Fruit fly (Drosophila melanogaster): Measurements from ENCODE around the gene CG1958.
A peak's percentile ranks its signal among the peaks of the same experiment; 100 is the strongest.

The CG1958 gene

DNA sequence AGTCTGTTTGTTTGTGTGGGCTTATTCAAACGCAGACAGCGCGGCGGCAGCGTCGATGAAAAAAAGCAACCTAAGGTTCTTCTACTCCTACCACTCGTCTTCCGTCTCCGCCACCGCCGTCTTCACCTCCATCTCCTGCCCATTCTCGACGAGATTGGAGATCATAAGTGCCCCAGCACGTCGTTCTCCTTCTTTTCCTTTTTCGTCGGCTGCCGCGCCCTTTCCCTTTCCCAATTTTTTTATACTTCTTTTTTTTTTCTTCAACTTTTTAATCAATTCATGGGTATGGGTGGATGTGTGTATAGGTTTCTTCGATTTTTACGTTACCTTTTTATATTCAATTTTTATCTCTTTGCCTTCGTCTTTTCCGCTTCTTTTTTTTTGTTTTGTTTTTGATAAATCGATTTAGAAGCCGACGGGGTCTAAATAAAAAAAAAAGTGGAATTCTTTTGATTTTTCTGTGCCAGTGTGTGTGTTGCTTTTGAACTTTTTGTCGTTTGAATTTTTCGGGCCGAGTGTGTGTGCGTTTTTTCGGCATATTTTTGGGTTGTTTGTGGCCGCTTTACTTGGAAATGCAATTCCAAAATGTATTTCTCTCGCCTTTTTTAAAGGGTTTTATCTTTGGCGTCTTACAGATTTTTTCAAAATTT lies 38.2 kb downstream of the CG1958 start (continued):
- TF ChIP-seq CG2199 (GFP tag; IDR thresholded peaks at IDR 0.05) (0 out of 3 replicates have a peak, but pooled peaks have one; percentile 32), CG10543 (GFP tag; optimal IDR thresholded peaks at IDR 0.05) (peak; percentile 27), Usf (GFP tag; optimal IDR thresholded peaks at IDR 0.05) (no peak), CG15601 (tag; optimal IDR thresholded peaks at IDR 0.05) (no peak), CG12299 (tag; optimal IDR thresholded peaks at IDR 0.05) (no peak), org-1 (GFP tag; optimal IDR thresholded peaks at IDR 0.05) (no peak), Oaz (GFP tag; IDR thresholded peaks at IDR 0.05) (no peak), CG7928 (GFP tag; optimal IDR thresholded peaks at IDR 0.05) (no peak), Trl (optimal IDR thresholded peaks at IDR 0.05) (no peak), Trl (GFP tag; optimal IDR thresholded peaks at IDR 0.05) (no peak), bowl (GFP tag; IDR thresholded peaks at IDR 0.05) (no peak), nom (GFP tag; optimal IDR thresholded peaks at IDR 0.05) (peak; percentile 68), ash1 (GFP tag; optimal IDR thresholded peaks at IDR 0.05) (no peak), CG3847 (GFP tag; IDR thresholded peaks at IDR 0.05) (no peak), PHDP (tag; optimal IDR thresholded peaks at IDR 0.05) (no peak), HLH3B (GFP tag; IDR thresholded peaks at IDR 0.05) (no peak), Bteb2 (GFP tag; optimal IDR thresholded peaks at IDR 0.05) (no peak), twi (tag; optimal IDR thresholded peaks at IDR 0.05) (no peak), CG4730 (GFP tag; IDR thresholded peaks at IDR 0.05) (no peak), CG14860 (GFP tag; IDR thresholded peaks at IDR 0.05; ENCODE audit: partially characterized antibody) (no peak), CG17186 (GFP tag; optimal IDR thresholded peaks at IDR 0.05) (no peak), CG18599 (GFP tag; optimal IDR thresholded peaks at IDR 0.05) (no peak), aop (GFP tag; IDR thresholded peaks at IDR 0.05) (no peak), Lim3 (GFP tag; IDR thresholded peaks at IDR 0.05) (no peak), knrl (GFP tag; IDR thresholded peaks at IDR 0.05; ENCODE audit: partially characterized antibody) (no peak), CG2712 (tag; optimal IDR thresholded peaks at IDR 0.05) (no peak), CG15479 (GFP tag; optimal IDR thresholded peaks at IDR 0.05) (no peak), z (GFP tag; IDR thresholded peaks at IDR 0.05) (no peak), CG12942 (GFP tag; optimal IDR thresholded peaks at IDR 0.05) (no peak), her (GFP tag; optimal IDR thresholded peaks at IDR 0.05) (no peak), CG1832 (GFP tag; optimal IDR thresholded peaks at IDR 0.05) (no peak), CG4282 (GFP tag; optimal IDR thresholded peaks at IDR 0.05) (no peak), Hsf (GFP tag; optimal IDR thresholded peaks at IDR 0.05) (no peak), CG14441 (GFP tag; IDR thresholded peaks at IDR 0.05) (no peak), HLHmδ (GFP tag; optimal IDR thresholded peaks at IDR 0.05) (no peak), CG33557 (GFP tag; optimal IDR thresholded peaks at IDR 0.05) (no peak), CG13424 (tag; optimal IDR thresholded peaks at IDR 0.05) (no peak), Fer1 (GFP tag; optimal IDR thresholded peaks at IDR 0.05) (no peak), CG6689 (GFP tag; IDR thresholded peaks at IDR 0.05) (no peak), Dp (GFP tag; optimal IDR thresholded peaks at IDR 0.05) (no peak)

DNA sequence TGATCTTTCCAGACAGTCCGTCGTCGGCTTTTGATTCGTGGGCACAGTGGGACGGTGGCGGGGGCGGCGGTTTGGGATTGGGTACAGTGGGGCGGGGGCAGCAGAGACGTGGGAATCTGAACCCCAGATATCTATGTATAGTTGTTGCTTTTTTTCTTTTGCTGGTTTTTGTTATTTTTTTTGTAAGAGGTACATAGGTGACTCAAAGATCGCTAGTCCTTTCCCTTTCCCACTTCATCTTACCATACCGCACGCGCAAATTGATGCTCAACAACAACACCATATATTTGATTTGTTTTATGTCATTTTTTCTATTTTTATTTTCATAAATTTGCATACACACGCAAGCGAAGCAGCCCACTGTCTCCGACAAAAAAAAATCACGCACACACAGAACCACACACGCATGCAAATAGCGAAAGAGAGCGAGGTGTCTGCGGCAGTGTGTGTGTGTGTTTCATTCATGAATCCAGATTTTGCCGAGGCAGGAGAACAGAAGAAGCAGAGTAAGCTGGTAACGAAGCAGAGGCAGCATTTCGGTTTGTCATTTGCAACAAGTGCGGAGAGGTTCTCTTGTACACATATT lies 39.1 kb downstream of the CG1958 start:
- peak; percentile 23 for TF ChIP-seq MTF-1 (GFP tag; optimal IDR thresholded peaks at IDR 0.05; ENCODE audit: borderline replicate concordance)
- TF ChIP-seq Dad (GFP tag; optimal IDR thresholded peaks at IDR 0.05): no peak
- TF ChIP-seq HLH3B (GFP tag; IDR thresholded peaks at IDR 0.05): 0 out of 2 replicates have a peak, but pooled peaks have one; percentile 32
- TF ChIP-seq Atf-2 (GFP tag; optimal IDR thresholded peaks at IDR 0.05): peak; percentile 35
- no peak for TF ChIP-seq CG10431 (GFP tag; optimal IDR thresholded peaks at IDR 0.05)
- TF ChIP-seq fd64A (GFP tag; optimal IDR thresholded peaks at IDR 0.05): peak; percentile 13
- no peak for TF ChIP-seq Bteb2 (GFP tag; optimal IDR thresholded peaks at IDR 0.05)
- no peak for TF ChIP-seq gfzf (GFP tag; optimal IDR thresholded peaks at IDR 0.05)
- TF ChIP-seq Dip3 (GFP tag; optimal IDR thresholded peaks at IDR 0.05): peak; percentile 6
- TF ChIP-seq phol (tag; optimal IDR thresholded peaks at IDR 0.05): peak; percentile 75
- 0 out of 2 replicates have a peak, but pooled peaks have one; percentile 15 for TF ChIP-seq Ada2b (GFP tag; IDR thresholded peaks at IDR 0.05)
- peak; percentile 33 for TF ChIP-seq Hsf (GFP tag; optimal IDR thresholded peaks at IDR 0.05)
- TF ChIP-seq disco-r (GFP tag; optimal IDR thresholded peaks at IDR 0.05): no peak
- no peak for TF ChIP-seq wek (GFP tag; optimal IDR thresholded peaks at IDR 0.05)

All from whole organism, embryonic.